Fruit fly (Drosophila melanogaster): Measurements from ENCODE around the gene CG10559.

Gene CG10559

dm6 chr3R:25275276-25275675 lies 40.6 kb downstream of the CG10559 start:
- TF ChIP-seq noc (tag; optimal IDR thresholded peaks at IDR 0.05), result peak; percentile 48

DNA sequence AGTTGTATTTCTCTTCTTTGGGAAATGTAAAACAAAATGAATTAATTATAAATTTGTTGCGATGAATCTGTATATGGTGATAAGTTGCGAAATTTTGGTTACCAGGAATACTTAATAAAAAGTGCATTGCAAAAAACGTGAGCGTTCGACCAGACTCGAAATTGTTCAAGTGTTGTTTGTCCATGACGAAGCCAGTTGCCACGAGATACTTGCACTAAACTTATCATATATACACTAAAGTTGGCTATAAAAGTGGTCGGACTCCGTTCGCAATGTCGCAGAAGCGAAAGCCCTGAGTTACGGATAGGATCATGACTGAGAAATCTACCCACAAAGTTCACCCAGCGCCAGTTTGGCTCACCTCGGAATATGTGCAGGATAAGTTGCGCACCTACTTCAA lies 42.4 kb downstream of the CG10559 start, which contains the start of gene CG11878:
Gene CG11878, plus strand, starts transcription at position 301 of the 400 bp plus-strand sequence.
- TF ChIP-seq noc (tag; optimal IDR thresholded peaks at IDR 0.05), result no peak

dm6 chr3R:25269909-25270308 lies 46.0 kb downstream of the CG10559 start, which contains the start of the genes CG11889 and CG11891:
TSS of gene CG11889 (plus strand) at chr3R:25270209.
TSS of gene CG11891 (plus strand) at chr3R:25270209.
- peak; percentile 9 for TF ChIP-seq noc (tag; optimal IDR thresholded peaks at IDR 0.05)

DNA sequence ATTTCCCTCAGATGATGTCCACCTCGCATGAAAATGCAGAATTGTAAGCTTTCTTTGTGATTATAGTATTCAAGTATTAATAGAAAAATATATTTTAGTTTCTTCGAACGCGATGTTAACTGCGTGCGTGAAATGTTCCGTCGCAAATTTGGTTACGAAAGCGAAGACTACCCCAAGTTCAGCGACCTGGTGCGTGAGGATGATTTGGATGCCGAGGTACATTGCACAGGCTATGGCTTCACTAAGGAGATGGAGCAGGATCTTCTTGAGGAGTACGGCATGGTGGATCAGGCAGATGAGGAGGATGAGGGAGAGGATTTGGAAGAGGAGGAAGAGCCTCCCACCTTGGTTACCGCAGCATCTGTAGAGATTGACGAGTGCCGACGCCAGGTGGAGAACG lies 49.2 kb downstream of the CG10559 start:
- TF ChIP-seq noc (tag; optimal IDR thresholded peaks at IDR 0.05), result no peak

DNA sequence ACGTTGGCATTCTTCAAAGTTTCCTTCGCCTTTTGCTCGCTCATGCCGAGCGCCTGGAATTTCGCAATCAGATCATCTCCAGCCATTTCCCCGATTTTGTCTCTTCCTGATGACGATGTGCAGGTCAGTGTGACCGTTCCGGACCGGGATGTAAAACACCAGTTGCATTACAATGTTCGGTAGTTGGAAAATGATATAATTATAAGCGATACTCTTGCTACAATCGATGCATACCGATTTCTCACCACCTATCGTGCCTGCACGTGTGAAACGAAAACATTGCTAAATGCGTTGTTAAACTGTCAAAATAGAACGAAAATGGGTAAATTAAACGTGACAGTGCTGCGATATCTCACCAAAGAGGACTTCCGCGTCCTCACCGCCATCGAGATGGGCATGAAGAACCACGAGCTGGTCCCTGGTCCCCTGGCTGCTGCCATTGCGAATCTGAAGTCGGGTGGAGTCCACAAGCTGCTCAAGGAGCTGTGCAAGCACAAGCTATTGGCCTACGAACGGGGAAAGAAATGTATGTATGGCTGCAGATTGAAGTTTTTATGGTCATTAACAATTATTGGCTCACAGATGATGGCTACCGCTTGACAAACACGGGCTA lies 50.2 kb downstream of the CG10559 start, which contains the start of the genes GlnRS and RIOK2:
Gene GlnRS, minus strand, starts transcription at position 133 of the 613 bp plus-strand sequence.
Gene RIOK2, plus strand, starts transcription at position 256 of the 613 bp plus-strand sequence.
- peak; percentile 5 for TF ChIP-seq noc (tag; optimal IDR thresholded peaks at IDR 0.05)
